Worm (Caenorhabditis elegans) whole organism, late embryonic: ENCODE data around the gene bbs-4.

Source experiments
- C08G9.2 ChIP-seq: sonication (generic microtip); optimal IDR thresholded peaks from 2 replicates; lab custom pipeline; 2016; ENCODE audit warnings: mild to moderate bottlenecking, missing genetic modification characterization, moderate library complexity, missing compliant biosample characterization
- F13H6.1 ChIP-seq: sonication (generic microtip); optimal IDR thresholded peaks from 2 replicates; lab custom pipeline; 2016; ENCODE audit warnings: missing genetic modification characterization, missing compliant biosample characterization
- K02D7.2 ChIP-seq: sonication (generic microtip); optimal IDR thresholded peaks from 2 replicates; lab custom pipeline; 2017; ENCODE audit warnings: mild to moderate bottlenecking, missing genetic modification characterization, missing compliant biosample characterization
- T23F11.4 ChIP-seq: fragments of 200-800 bp; sonication (Bioruptor generic); optimal IDR thresholded peaks from 2 replicates; lab custom pipeline; 2018; ENCODE audit warnings: mild to moderate bottlenecking, missing genetic modification characterization, missing compliant biosample characterization
- Y22D7AL.16 ChIP-seq: sonication (generic microtip); optimal IDR thresholded peaks from 2 replicates; lab custom pipeline; 2016; ENCODE audit warnings: missing genetic modification characterization, missing compliant biosample characterization
- ama-1 ChIP-seq: fragments of 150-350 bp; optimal IDR thresholded peaks from 2 replicates; lab custom pipeline; 2014
- ceh-19 ChIP-seq: fragments of 200-800 bp; sonication (Bioruptor generic); optimal IDR thresholded peaks from 2 replicates; lab custom pipeline; 2018; ENCODE audit warnings: mild to moderate bottlenecking, missing genetic modification characterization, missing compliant biosample characterization
- ceh-22 ChIP-seq: sonication (generic microtip); optimal IDR thresholded peaks from 2 replicates; lab custom pipeline; 2017; ENCODE audit warnings: missing biosample characterization, missing genetic modification characterization
- ceh-45 ChIP-seq: fragments of 200-800 bp; sonication (Bioruptor generic); IDR thresholded peaks from 2 replicates; pipeline ENCODE4 v1.3.6; 2022; ENCODE audit warnings: missing genetic modification reagents, missing genetic modification characterization, missing compliant biosample characterization
- ceh-48 ChIP-seq: sonication (generic microtip); optimal IDR thresholded peaks from 2 replicates; lab custom pipeline; 2016; ENCODE audit warnings: missing genetic modification characterization, inconsistent platforms, missing compliant biosample characterization
- ceh-6 ChIP-seq: fragments of 200-800 bp; sonication (Bioruptor generic); optimal IDR thresholded peaks from 2 replicates; lab custom pipeline; 2018; ENCODE audit warnings: mild to moderate bottlenecking, missing genetic modification characterization, missing compliant biosample characterization
- elt-2 ChIP-seq: sonication (generic microtip); optimal IDR thresholded peaks from 2 replicates; lab custom pipeline; 2016; ENCODE audit warnings: missing genetic modification reagents, missing genetic modification characterization, missing compliant biosample characterization
- eyg-1 ChIP-seq: sonication (generic microtip); optimal IDR thresholded peaks from 2 replicates; lab custom pipeline; 2016; ENCODE audit warnings: missing genotype, missing genetic modification characterization, missing compliant biosample characterization
- fax-1 ChIP-seq: sonication (generic microtip); optimal IDR thresholded peaks from 2 replicates; lab custom pipeline; 2016; ENCODE audit warnings: missing genotype, missing genetic modification characterization, missing compliant biosample characterization
- fkh-10 ChIP-seq: fragments of 150-350 bp; optimal IDR thresholded peaks from 2 replicates; lab custom pipeline; 2014; ENCODE audit warnings: missing biosample characterization, missing genetic modification reagents, missing genetic modification characterization
- gmeb-2 ChIP-seq: sonication (generic microtip); optimal IDR thresholded peaks from 2 replicates; lab custom pipeline; 2016; ENCODE audit warnings: missing genetic modification characterization, inconsistent platforms, missing compliant biosample characterization
- hlh-13 ChIP-seq: fragments of 200-800 bp; sonication (Bioruptor generic); optimal IDR thresholded peaks from 2 replicates; lab custom pipeline; 2018; ENCODE audit warnings: mild to moderate bottlenecking, missing genetic modification characterization, missing compliant biosample characterization
- hlh-15 ChIP-seq: sonication (generic microtip); optimal IDR thresholded peaks from 2 replicates; lab custom pipeline; 2016; ENCODE audit warnings: missing genetic modification characterization, missing compliant biosample characterization
- hlh-30 ChIP-seq: sonication (generic microtip); optimal IDR thresholded peaks from 2 replicates; lab custom pipeline; 2017; ENCODE audit warnings: antibody characterized with exemption, missing genetic modification characterization, missing compliant biosample characterization; ENCODE audit not compliant: insufficient read depth
- hlh-6 ChIP-seq: sonication (generic microtip); optimal IDR thresholded peaks from 2 replicates; lab custom pipeline; 2016; ENCODE audit warnings: missing genotype, missing genetic modification characterization, missing compliant biosample characterization
- lim-6 ChIP-seq: sonication (generic microtip); optimal IDR thresholded peaks from 2 replicates; lab custom pipeline; 2016; ENCODE audit warnings: missing genetic modification characterization, missing compliant biosample characterization
- nfya-1 ChIP-seq: sonication (generic microtip); optimal IDR thresholded peaks from 2 replicates; lab custom pipeline; 2017; ENCODE audit warnings: missing genetic modification characterization, mild to moderate bottlenecking, missing compliant biosample characterization, antibody characterized with exemption, moderate library complexity
- pag-3 ChIP-seq: sonication (generic microtip); optimal IDR thresholded peaks from 2 replicates; lab custom pipeline; 2016; ENCODE audit warnings: missing compliant biosample characterization, missing genetic modification characterization, borderline replicate concordance
- pat-9 ChIP-seq: fragments of 200-800 bp; sonication (Bioruptor generic); optimal IDR thresholded peaks from 2 replicates; lab custom pipeline; 2018; ENCODE audit warnings: mild to moderate bottlenecking, missing genetic modification characterization, moderate library complexity, missing compliant biosample characterization
- pax-1 ChIP-seq: fragments of 150-350 bp; optimal IDR thresholded peaks from 2 replicates; lab custom pipeline; 2014; ENCODE audit warnings: missing biosample characterization, missing genetic modification characterization
- pha-4 ChIP-seq: fragments of 150-350 bp; optimal IDR thresholded peaks from 2 replicates; lab custom pipeline; 2018; ENCODE audit warnings: missing biosample characterization, missing genetic modification reagents, missing genetic modification characterization
- pqm-1 ChIP-seq: sonication (generic microtip); optimal IDR thresholded peaks from 2 replicates; lab custom pipeline; 2016; ENCODE audit warnings: missing genetic modification characterization, missing compliant biosample characterization
- sdc-2 ChIP-seq: sonication (generic microtip); optimal IDR thresholded peaks from 2 replicates; lab custom pipeline; 2016; ENCODE audit warnings: missing genotype, missing genetic modification characterization, missing compliant biosample characterization
- sox-2 ChIP-seq: fragments of 200-800 bp; sonication (Bioruptor generic); IDR thresholded peaks from 2 replicates; pipeline ENCODE4 v1.3.6; 2022; ENCODE audit warnings: missing genetic modification reagents, missing genetic modification characterization, missing compliant biosample characterization
- sox-4 ChIP-seq: sonication (generic microtip); optimal IDR thresholded peaks from 2 replicates; lab custom pipeline; 2017; ENCODE audit warnings: mild to moderate bottlenecking, missing genetic modification characterization, inconsistent platforms, missing compliant biosample characterization
- syd-9 ChIP-seq: sonication (generic microtip); optimal IDR thresholded peaks from 2 replicates; lab custom pipeline; 2016; ENCODE audit warnings: mild to moderate bottlenecking, missing genetic modification characterization, moderate library complexity, missing compliant biosample characterization
- tbx-2 ChIP-seq: sonication (generic microtip); optimal IDR thresholded peaks from 2 replicates; lab custom pipeline; 2016; ENCODE audit warnings: missing genetic modification characterization, missing compliant biosample characterization
- unc-3 ChIP-seq, 2 experiments: fragments of 200-800 bp in 1 of 2; sonication (Bioruptor generic) in 1 of 2; sonication (generic microtip) in 1 of 2; conservative IDR thresholded peaks in 1 of 2; optimal IDR thresholded peaks in 1 of 2; 2 replicates each; pipeline versions ENCODE4 v1.3.6 to Lab custom; 2016 to 2022; ENCODE audit warnings: missing compliant biosample characterization in 2 of 2, missing genetic modification characterization in 2 of 2, missing genetic modification reagents in 1 of 2
- unc-42 ChIP-seq: sonication (generic microtip); optimal IDR thresholded peaks from 2 replicates; lab custom pipeline; 2016; ENCODE audit warnings: missing genotype, missing genetic modification characterization, missing compliant biosample characterization
- unc-55 ChIP-seq: sonication (generic microtip); optimal IDR thresholded peaks from 2 replicates; lab custom pipeline; 2017; ENCODE audit warnings: missing biosample characterization, missing genetic modification reagents, missing genetic modification characterization

The bbs-4 gene

DNA sequence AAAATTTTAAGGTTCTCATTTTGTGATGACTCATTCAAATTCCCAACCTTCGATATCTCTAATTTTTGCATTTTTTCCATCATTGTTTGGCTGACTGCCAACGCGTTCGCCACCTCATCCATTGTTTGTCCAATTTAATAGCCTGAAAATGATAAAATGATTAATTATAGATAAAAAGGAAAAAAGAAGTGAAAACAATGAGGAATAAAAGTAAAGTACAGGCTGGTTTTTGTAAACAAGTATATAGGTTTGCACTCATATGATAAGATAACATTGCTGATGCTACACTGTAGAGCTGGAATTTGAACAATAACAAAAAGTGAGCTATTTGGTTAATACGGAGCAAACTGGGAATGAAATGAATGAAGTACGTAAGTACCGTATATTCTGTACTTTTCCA is 29.8 kb downstream of the bbs-4 start, which contains the start of gene C48B4.3:
TSS of gene C48B4.3 (minus strand) at position 149 of the 400 bp plus-strand sequence.
- TF ChIP-seq F13H6.1 (tag; lab: Kevin White, UChicago), result no peak
- peak; percentile 16 for TF ChIP-seq elt-2 (tag; lab: Kevin White, UChicago)

DNA sequence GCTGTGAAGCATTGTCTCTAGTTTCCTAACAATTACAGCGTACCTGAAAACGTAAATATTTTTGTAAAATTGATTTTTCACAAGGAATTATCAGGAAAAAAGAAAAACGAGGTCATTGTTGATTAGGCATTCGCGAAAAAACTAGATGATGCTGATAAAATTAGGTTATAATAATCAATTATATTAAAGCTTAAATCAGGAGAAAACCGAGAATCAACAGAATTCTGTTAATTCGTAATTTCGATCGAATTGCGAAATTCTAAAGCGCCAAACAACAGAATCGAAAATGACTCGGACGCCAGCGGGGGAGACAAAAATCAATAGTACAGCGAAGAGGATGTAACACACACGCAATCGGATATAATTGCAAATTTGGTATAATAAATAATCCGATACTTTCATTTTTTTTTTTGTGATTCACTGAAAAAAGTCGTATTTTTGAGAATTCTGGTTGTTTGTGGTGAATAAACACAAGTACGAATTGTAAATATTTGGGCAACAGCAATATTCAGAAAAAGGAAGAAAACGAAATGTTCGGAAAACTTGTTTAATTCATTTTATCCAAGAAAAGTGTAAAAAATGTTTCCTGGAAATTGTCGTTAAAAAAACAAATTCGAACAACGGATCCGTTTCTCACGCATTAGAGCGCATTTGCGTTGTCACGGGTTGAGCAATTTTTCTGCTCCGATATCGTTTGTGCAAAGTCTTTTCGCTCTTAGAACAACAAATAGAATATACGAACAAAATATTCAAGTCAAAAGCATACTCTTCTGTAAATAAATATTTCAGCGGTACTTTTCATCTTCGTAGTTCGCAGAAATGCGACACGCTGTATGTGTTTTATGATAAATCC is 31.7 kb downstream of the bbs-4 start, which contains the start of gene ced-7:
TSS of gene ced-7 (minus strand) at position 51 of the 853 bp plus-strand sequence.
- TF ChIP-seq hlh-30 (tag; lab: Kevin White, UChicago) (peak; percentile 84), nfya-1 (no peak)

DNA sequence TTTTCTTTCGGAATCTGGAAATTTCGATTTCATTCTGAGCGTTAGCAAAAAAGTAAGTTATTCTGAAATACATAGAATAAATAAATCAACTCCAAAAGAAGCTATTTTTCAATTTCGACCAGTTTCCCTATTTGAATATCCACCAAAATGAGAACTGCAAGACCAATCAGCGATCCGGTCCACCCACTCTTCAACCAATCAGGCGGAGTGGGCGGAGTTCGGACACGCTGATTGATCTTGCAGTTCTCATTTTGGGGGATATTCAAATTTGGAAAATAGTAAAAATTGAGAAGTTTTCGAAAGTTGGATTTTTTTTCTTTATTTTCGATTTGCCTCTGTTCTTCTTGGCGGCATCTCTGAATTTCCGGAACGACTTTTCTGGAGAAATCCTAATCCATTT is 41.1 kb downstream of the bbs-4 start:
- peak; percentile 99 for TF ChIP-seq nfya-1
- no peak for TF ChIP-seq syd-9 (tag; lab: Kevin White, UChicago)
- no peak for TF ChIP-seq eyg-1 (tag; lab: Kevin White, UChicago)
- no peak for TF ChIP-seq hlh-15 (tag; lab: Kevin White, UChicago)
- TF ChIP-seq, all 69 proteins: peak for 1

DNA sequence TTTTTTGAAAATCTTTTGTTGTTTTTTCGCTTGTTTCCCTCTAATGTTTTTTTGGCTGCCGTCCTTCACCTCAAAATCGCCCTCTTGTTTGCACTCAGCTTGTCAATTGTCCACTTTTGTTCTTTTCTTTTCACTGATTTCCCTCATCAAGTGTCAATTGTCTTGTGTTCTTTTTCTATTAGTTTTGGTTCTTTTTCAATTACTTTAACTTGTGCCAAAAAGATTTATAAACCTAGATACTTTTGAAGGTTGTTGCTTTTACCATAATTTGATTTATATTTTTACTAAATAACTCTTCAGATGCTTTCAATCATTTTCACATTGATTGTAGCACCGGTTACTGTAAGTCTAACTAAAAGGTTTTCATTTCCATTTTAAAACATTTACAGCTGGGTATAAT is 43.5 kb downstream of the bbs-4 start, which contains the start of gene C48B4.13:
TSS of gene C48B4.13 (plus strand) at position 301 of the 400 bp plus-strand sequence.
- TF ChIP-seq ceh-45 (GFP tag; lab: Robert Waterston, UW) (no peak), pha-4 (tag; lab: Kevin White, UChicago) (no peak), unc-42 (tag; lab: Kevin White, UChicago) (no peak)

DNA sequence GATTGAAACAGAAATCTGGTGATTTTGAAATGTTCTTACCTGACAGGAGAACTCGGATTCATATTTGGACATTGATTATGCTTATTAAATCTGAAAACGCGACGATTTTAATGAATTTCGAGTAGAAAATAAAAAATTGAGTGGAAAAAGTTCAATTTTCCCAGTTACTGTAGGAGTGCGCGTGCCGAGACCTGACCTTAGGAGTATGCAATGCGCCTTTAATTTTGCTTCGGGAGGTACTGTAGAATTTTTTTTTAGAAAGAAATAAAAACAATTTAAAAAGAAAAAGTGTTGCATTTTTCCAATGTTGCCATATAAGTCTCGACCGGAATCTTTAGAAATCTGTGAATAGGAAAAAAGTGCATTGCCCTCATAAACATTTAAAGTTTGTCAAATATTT is 46.0 kb downstream of the bbs-4 start, which contains the start of gene C48B4.11:
TSS of gene C48B4.11 (minus strand) at position 143 of the 400 bp plus-strand sequence.
- TF ChIP-seq K02D7.2 (tag; lab: Kevin White, UChicago) (no peak), unc-55 (GFP tag; lab: Kevin White, UChicago) (no peak), pax-1 (tag; lab: Kevin White, UChicago) (no peak), F13H6.1 (tag; lab: Kevin White, UChicago) (no peak), ceh-6 (no peak), sdc-2 (tag; lab: Kevin White, UChicago) (no peak), Y22D7AL.16 (tag; lab: Kevin White, UChicago) (no peak), hlh-30 (tag; lab: Kevin White, UChicago) (no peak), unc-42 (tag; lab: Kevin White, UChicago) (no peak), unc-3 (GFP tag; conservative IDR thresholded peaks at IDR 0.05; lab: Robert Waterston, UW) (no peak), unc-3 (tag; optimal IDR thresholded peaks at IDR 0.05; lab: Kevin White, UChicago) (no peak), sox-2 (GFP tag; lab: Robert Waterston, UW) (no peak), fax-1 (no peak), pat-9 (tag; lab: Kevin White, UChicago) (no peak), ceh-22 (tag; lab: Kevin White, UChicago) (no peak)

DNA sequence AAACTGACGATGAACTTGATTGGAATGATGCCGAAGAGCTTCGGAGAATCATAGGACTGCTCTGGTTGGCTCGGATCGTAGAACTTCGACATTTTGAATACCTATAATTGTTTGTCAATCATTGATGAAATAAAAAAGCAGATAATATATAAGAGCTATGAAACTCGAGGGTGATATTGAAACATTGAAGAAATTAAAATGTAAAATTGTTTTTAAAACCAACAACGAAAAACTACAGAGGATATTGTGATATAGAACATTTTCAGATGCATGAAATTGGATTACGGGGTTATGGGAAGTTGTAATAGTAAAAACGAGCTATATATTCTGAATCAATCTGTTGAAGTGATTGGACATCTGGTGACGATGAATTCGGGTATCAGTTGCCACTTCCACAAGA is 47.6 kb downstream of the bbs-4 start, which contains the start of gene C48B4.10:
TSS of gene C48B4.10 (minus strand) at position 101 of the 400 bp plus-strand sequence.
- no peak for TF ChIP-seq lim-6 (tag; lab: Kevin White, UChicago)
- TF ChIP-seq ama-1 (lab: Kevin White, UChicago), result no peak
- no peak for TF ChIP-seq ceh-48 (tag; lab: Kevin White, UChicago)
- no peak for TF ChIP-seq sox-4 (tag; lab: Kevin White, UChicago)
- TF ChIP-seq pat-9 (tag; lab: Kevin White, UChicago), result no peak
- no peak for TF ChIP-seq hlh-6 (tag; lab: Kevin White, UChicago)
- no peak for TF ChIP-seq pqm-1
- no peak for TF ChIP-seq T23F11.4 (GFP tag; lab: Kevin White, UChicago)
- no peak for TF ChIP-seq pax-1 (tag; lab: Kevin White, UChicago)
- TF ChIP-seq sox-2 (GFP tag; lab: Robert Waterston, UW), result no peak
- no peak for TF ChIP-seq hlh-13 (GFP tag; lab: Kevin White, UChicago)
- TF ChIP-seq gmeb-2 (tag; lab: Kevin White, UChicago), result no peak
- no peak for TF ChIP-seq fkh-10
- TF ChIP-seq F13H6.1 (tag; lab: Kevin White, UChicago), result no peak
- TF ChIP-seq C08G9.2 (tag; lab: Kevin White, UChicago), result no peak
- TF ChIP-seq ceh-19 (GFP tag; lab: Kevin White, UChicago), result no peak
- TF ChIP-seq tbx-2 (tag; lab: Kevin White, UChicago), result no peak
- no peak for TF ChIP-seq pag-3
